Worm (Caenorhabditis elegans): ENCODE data around the gene T22B2.3.

- no peak for TF ChIP-seq tbp1 (GFP tag; optimal IDR thresholded peaks at IDR 0.05)
- no peak for TF ChIP-seq pbrm-1 (GFP tag; IDR thresholded peaks at IDR 0.05)
- no peak for TF ChIP-seq D2030.7 (GFP tag; IDR thresholded peaks at IDR 0.05)
- no peak for TF ChIP-seq F10E7.11 (tag; optimal IDR thresholded peaks at IDR 0.05)
- no peak for TF ChIP-seq lin-35 (GFP tag; optimal IDR thresholded peaks at IDR 0.05)
- TF ChIP-seq unc-130 (GFP tag; optimal IDR thresholded peaks at IDR 0.05) = no peak
- TF ChIP-seq let-526 (GFP tag; IDR thresholded peaks at IDR 0.05) = no peak
- no peak for TF ChIP-seq nfya-1 (tag; optimal IDR thresholded peaks at IDR 0.05; ENCODE audit: borderline replicate concordance, insufficient read depth)
- TF ChIP-seq F23B12.7 (tag; optimal IDR thresholded peaks at IDR 0.05; ENCODE audit: insufficient read depth) = no peak
- no peak for TF ChIP-seq lin-40 (tag; optimal IDR thresholded peaks at IDR 0.05)
- no peak for TF ChIP-seq snpc-4 (GFP tag; optimal IDR thresholded peaks at IDR 0.05)
- no peak for TF ChIP-seq snpc-4 (tag; optimal IDR thresholded peaks at IDR 0.05)
- TF ChIP-seq egl-44 (GFP tag; IDR thresholded peaks at IDR 0.05) = no peak
- TF ChIP-seq nfya-2 (GFP tag; IDR thresholded peaks at IDR 0.05) = no peak
- TF ChIP-seq hmg-20 (GFP tag; IDR thresholded peaks at IDR 0.05) = no peak
These were observed 14.2 kb downstream of the T22B2.3 start, which contains the start of gene adt-3 for ce11 chrX:3931350-3931749.

Measured in whole organism, young adult.